Worm (Caenorhabditis elegans) whole organism, mixed stage, embryonic: Measurements from ENCODE around the gene Y32B12B.8.

ENCODE experiments used
- bed-3 ChIP-seq: fragments of 200-800 bp; sonication (Bioruptor generic); optimal IDR thresholded peaks from 3 replicates; lab custom pipeline; 2018; ENCODE audit warnings: mild to moderate bottlenecking, missing genetic modification characterization, moderate library complexity, missing compliant biosample characterization
- ces-1 ChIP-seq: fragments of 150-350 bp; optimal IDR thresholded peaks from 2 replicates; lab custom pipeline; 2014; ENCODE audit warnings: missing biosample characterization, missing genetic modification reagents, missing genetic modification characterization
- elt-1 ChIP-seq: sonication (generic microtip); optimal IDR thresholded peaks from 2 replicates; lab custom pipeline; 2017; ENCODE audit warnings: missing genetic modification characterization, mild to moderate bottlenecking, missing compliant biosample characterization, antibody characterized with exemption, moderate library complexity, borderline replicate concordance; ENCODE audit not compliant: insufficient read depth
- elt-3 ChIP-seq: fragments of 150-350 bp; optimal IDR thresholded peaks from 2 replicates; lab custom pipeline; 2014; ENCODE audit warnings: missing biosample characterization, missing genetic modification characterization
- nhr-28 ChIP-seq: fragments of 150-350 bp; optimal IDR thresholded peaks from 2 replicates; lab custom pipeline; 2014; ENCODE audit warnings: missing biosample characterization, missing genetic modification characterization
- nhr-76 ChIP-seq: sonication (generic microtip); optimal IDR thresholded peaks from 2 replicates; lab custom pipeline; 2017; ENCODE audit warnings: missing biosample characterization, missing genetic modification characterization
- pha-4 ChIP-seq: fragments of 150-350 bp; optimal IDR thresholded peaks from 2 replicates; lab custom pipeline; 2018; ENCODE audit warnings: missing biosample characterization, missing genetic modification reagents, missing genetic modification characterization
- snpc-4 ChIP-seq: fragments of 150-350 bp; optimal IDR thresholded peaks from 2 replicates; lab custom pipeline; 2014; ENCODE audit warnings: missing biosample characterization, missing genetic modification characterization
- unc-62 ChIP-seq: fragments of 150-350 bp; optimal IDR thresholded peaks from 2 replicates; lab custom pipeline; 2014; ENCODE audit warnings: missing biosample characterization, missing genetic modification reagents, missing genetic modification characterization
- ztf-11 ChIP-seq: fragments of 150-350 bp; optimal IDR thresholded peaks from 2 replicates; lab custom pipeline; 2014; ENCODE audit warnings: missing biosample characterization, missing genetic modification characterization

ce11 chrV:16527796-16528195 lies 7.5 kb upstream of the Y32B12B.8 start, which contains the start of gene F36D3.16:
- TF ChIP-seq bed-3 (GFP tag; lab: Kevin White, UChicago) (no peak), pha-4 (tag; lab: Kevin White, UChicago) (no peak), ces-1 (GFP tag; lab: Kevin White, UChicago) (no peak), nhr-76 (tag; lab: Kevin White, UChicago) (no peak), snpc-4 (no peak), elt-3 (tag; lab: Kevin White, UChicago) (no peak), unc-62 (GFP tag; lab: Kevin White, UChicago) (no peak), elt-1 (tag; lab: Kevin White, UChicago) (no peak), nhr-28 (no peak), ztf-11 (tag; lab: Kevin White, UChicago) (no peak)
